Worm (Caenorhabditis elegans) whole organism, early embryonic: ENCODE data around the gene srt-68.

Experiments
- B0310.2 ChIP-seq: sonication (generic microtip); optimal IDR thresholded peaks from 2 replicates; lab custom pipeline; 2016; ENCODE audit warnings: mild to moderate bottlenecking, missing genetic modification characterization, missing compliant biosample characterization
- F13C5.2 ChIP-seq: sonication (generic microtip); optimal IDR thresholded peaks from 2 replicates; lab custom pipeline; 2017; ENCODE audit warnings: mild to moderate bottlenecking, missing genetic modification characterization, inconsistent platforms, missing compliant biosample characterization
- aly-1 ChIP-seq: sonication (generic microtip); optimal IDR thresholded peaks from 2 replicates; lab custom pipeline; 2016; ENCODE audit warnings: missing genetic modification characterization, missing compliant biosample characterization
- ama-1 ChIP-seq: fragments of 150-350 bp; optimal IDR thresholded peaks from 2 replicates; lab custom pipeline; 2014
- ceh-13 ChIP-seq: fragments of 200-800 bp; sonication (Bioruptor generic); optimal IDR thresholded peaks from 2 replicates; lab custom pipeline; 2018; ENCODE audit warnings: mild to moderate bottlenecking, missing genetic modification characterization, missing compliant biosample characterization
- ceh-36 ChIP-seq: sonication (generic microtip); optimal IDR thresholded peaks from 2 replicates; lab custom pipeline; 2016; ENCODE audit warnings: missing genetic modification characterization, inconsistent platforms, missing compliant biosample characterization
- flt-1 ChIP-seq: fragments of 200-800 bp; sonication (Bioruptor generic); IDR thresholded peaks from 2 replicates; pipeline ENCODE4 v1.3.6; 2022; ENCODE audit warnings: missing genetic modification characterization, missing compliant biosample characterization
- hmg-4 ChIP-seq: fragments of 200-800 bp; sonication (Bioruptor generic); optimal IDR thresholded peaks from 2 replicates; lab custom pipeline; 2018; ENCODE audit warnings: mild to moderate bottlenecking, missing genetic modification characterization, missing compliant biosample characterization
- pes-1 ChIP-seq: fragments of 200-800 bp; sonication (Bioruptor generic); IDR thresholded peaks from 2 replicates; pipeline ENCODE4 v1.3.6; 2022; ENCODE audit warnings: missing genetic modification reagents, missing genetic modification characterization, missing compliant biosample characterization
- scrt-1 ChIP-seq: fragments of 200-800 bp; sonication (Bioruptor generic); IDR thresholded peaks from 2 replicates; pipeline ENCODE4 v1.3.6; 2022; ENCODE audit warnings: missing genetic modification characterization, missing compliant biosample characterization
- sea-1 ChIP-seq: fragments of 200-800 bp; sonication (Bioruptor generic); conservative IDR thresholded peaks from 2 replicates; pipeline ENCODE4 v1.3.6; 2022; ENCODE audit warnings: missing genetic modification characterization, missing compliant biosample characterization
- tbx-11 ChIP-seq: fragments of 200-800 bp; sonication (Bioruptor generic); IDR thresholded peaks from 2 replicates; pipeline ENCODE4 v1.3.6; 2022; ENCODE audit warnings: missing genetic modification characterization, missing compliant biosample characterization
- tbx-37 ChIP-seq: fragments of 200-800 bp; sonication (Bioruptor generic); conservative IDR thresholded peaks from 2 replicates; pipeline ENCODE4 v1.3.6; 2022; ENCODE audit warnings: missing genetic modification reagents, missing genetic modification characterization, missing compliant biosample characterization

- no peak for TF ChIP-seq aly-1 (tag; lab: Kevin White, UChicago)
- no peak for TF ChIP-seq pes-1
- TF ChIP-seq ama-1: no peak
- TF ChIP-seq B0310.2 (tag; lab: Kevin White, UChicago): no peak
- no peak for TF ChIP-seq tbx-37
- no peak for TF ChIP-seq hmg-4 (GFP tag; lab: Kevin White, UChicago)
- TF ChIP-seq F13C5.2: no peak
- TF ChIP-seq flt-1 (GFP tag; lab: Robert Waterston, UW): no peak
- TF ChIP-seq tbx-11 (GFP tag; lab: Robert Waterston, UW): no peak
- TF ChIP-seq scrt-1 (GFP tag; lab: Robert Waterston, UW): no peak
- TF ChIP-seq sea-1 (GFP tag; lab: Robert Waterston, UW): no peak
- no peak for TF ChIP-seq ceh-13 (GFP tag; lab: Kevin White, UChicago)
- no peak for TF ChIP-seq ceh-36
Observed at ce11 chrV:5288676-5289075, 36.8 kb upstream of the srt-68 start.
